Fruit fly (Drosophila melanogaster): ENCODE measurements around the gene Pgd.

The Pgd gene

dm6 chrX:2162130-2162907, 17.4 kb downstream of the Pgd start, which contains the start of the genes Cyp4d1 and CG3630:
TSS of gene Cyp4d1 (minus strand) at chrX:2162180.
TSS of gene CG3630 (plus strand) at chrX:2162196.
- TF ChIP-seq svp (GFP tag), result peak; percentile 96
- TF ChIP-seq Ets96B (tag; optimal IDR thresholded peaks at IDR 0.05), result no peak
- TF ChIP-seq CG3919 (GFP tag; optimal IDR thresholded peaks at IDR 0.05), result no peak
- TF ChIP-seq CG6854 (GFP tag; optimal IDR thresholded peaks at IDR 0.05), result no peak
- TF ChIP-seq Met (GFP tag; optimal IDR thresholded peaks at IDR 0.05), result no peak
- TF ChIP-seq ss (GFP tag; optimal IDR thresholded peaks at IDR 0.05), result no peak

- TF ChIP-seq Hr38 (GFP tag; optimal IDR thresholded peaks at IDR 0.05), result no peak
- TF ChIP-seq CG8632 (GFP tag; optimal IDR thresholded peaks at IDR 0.05), result no peak
- TF ChIP-seq net (GFP tag; optimal IDR thresholded peaks at IDR 0.05), result no peak
- no peak for TF ChIP-seq CG32006 (GFP tag; optimal IDR thresholded peaks at IDR 0.05)
Observed at dm6 chrX:2163358-2163757, 18.4 kb downstream of the Pgd start.

dm6 chrX:2165394-2165793, 20.5 kb downstream of the Pgd start:
- no peak for TF ChIP-seq CG11762 (GFP tag; optimal IDR thresholded peaks at IDR 0.05; ENCODE audit: insufficient read depth)
- TF ChIP-seq CG6276 (GFP tag; optimal IDR thresholded peaks at IDR 0.05), result peak; percentile 28
- TF ChIP-seq dsx (GFP tag; optimal IDR thresholded peaks at IDR 0.05; ENCODE audit: poor library complexity, severe bottlenecking), result no peak
- TF ChIP-seq CG7368 (GFP tag; optimal IDR thresholded peaks at IDR 0.05), result no peak
- peak; percentile 35 for TF ChIP-seq Lpt (GFP tag; optimal IDR thresholded peaks at IDR 0.05)
- TF ChIP-seq CG15336 (GFP tag; IDR thresholded peaks at IDR 0.05), result peak; percentile 72
- peak; percentile 53 for TF ChIP-seq Hr4 (GFP tag; optimal IDR thresholded peaks at IDR 0.05)
- peak; percentile 48 for TF ChIP-seq svp (GFP tag)
- TF ChIP-seq CG6792 (GFP tag; optimal IDR thresholded peaks at IDR 0.05), result no peak
- TF ChIP-seq CG1621 (tag; optimal IDR thresholded peaks at IDR 0.05), result no peak
- peak; percentile 36; the same call in 1 of the 2 replicates for TF ChIP-seq Gug (GFP tag; IDR thresholded peaks at IDR 0.05)
- TF ChIP-seq pdm3 (GFP tag; optimal IDR thresholded peaks at IDR 0.05), result peak; percentile 7
- no peak for TF ChIP-seq OdsH (GFP tag; optimal IDR thresholded peaks at IDR 0.05)
- TF ChIP-seq CG11294 (GFP tag; IDR thresholded peaks at IDR 0.05), result peak; percentile 23; the same call in 1 of the 2 replicates
- peak; percentile 15 for TF ChIP-seq dac (GFP tag; optimal IDR thresholded peaks at IDR 0.05)
- TF ChIP-seq fd59A (GFP tag; optimal IDR thresholded peaks at IDR 0.05), result no peak
- TF ChIP-seq Sox15 (GFP tag; optimal IDR thresholded peaks at IDR 0.05), result no peak
- TF ChIP-seq CG3919 (GFP tag; optimal IDR thresholded peaks at IDR 0.05), result no peak
- no peak for TF ChIP-seq Ets21C (GFP tag; optimal IDR thresholded peaks at IDR 0.05)
- TF ChIP-seq CG31627 (GFP tag; optimal IDR thresholded peaks at IDR 0.05), result no peak
- TF ChIP-seq CG8119 (GFP tag; IDR thresholded peaks at IDR 0.05), result peak; percentile 66
- peak; percentile 62 for TF ChIP-seq CG32006 (GFP tag; optimal IDR thresholded peaks at IDR 0.05)
- TF ChIP-seq eg (GFP tag; IDR thresholded peaks at IDR 0.05), result peak; percentile 81
- TF ChIP-seq CG6163 (GFP tag; IDR thresholded peaks at IDR 0.05), result peak; percentile 55
- peak; percentile 0 for TF ChIP-seq CG4318 (GFP tag; optimal IDR thresholded peaks at IDR 0.05)
- TF ChIP-seq Met (GFP tag; optimal IDR thresholded peaks at IDR 0.05), result no peak
- no peak for TF ChIP-seq CG10631 (GFP tag; optimal IDR thresholded peaks at IDR 0.05)
- no peak for TF ChIP-seq CG6854 (GFP tag; optimal IDR thresholded peaks at IDR 0.05)
- TF ChIP-seq Eip78C (GFP tag), result peak; percentile 14

dm6 chrX:2166129-2166528, 21.2 kb downstream of the Pgd start:
- TF ChIP-seq eg (GFP tag; IDR thresholded peaks at IDR 0.05) (peak; percentile 90), CG9139 (GFP tag; optimal IDR thresholded peaks at IDR 0.05) (no peak), CG15336 (GFP tag; IDR thresholded peaks at IDR 0.05) (peak; percentile 89), acj6 (GFP tag; optimal IDR thresholded peaks at IDR 0.05) (no peak), CG8632 (GFP tag; optimal IDR thresholded peaks at IDR 0.05) (no peak), CG6163 (GFP tag; IDR thresholded peaks at IDR 0.05) (peak; percentile 83), pdm3 (GFP tag; optimal IDR thresholded peaks at IDR 0.05) (peak; percentile 56), fd85E (GFP tag; optimal IDR thresholded peaks at IDR 0.05) (no peak), CG7368 (GFP tag; optimal IDR thresholded peaks at IDR 0.05) (no peak), Smox (GFP tag; optimal IDR thresholded peaks at IDR 0.05) (no peak), lz (GFP tag; optimal IDR thresholded peaks at IDR 0.05) (no peak), svp (GFP tag) (peak; percentile 64), CG11294 (GFP tag; IDR thresholded peaks at IDR 0.05) (peak; percentile 63), Ets96B (tag; optimal IDR thresholded peaks at IDR 0.05) (no peak), CG6808 (GFP tag; optimal IDR thresholded peaks at IDR 0.05) (no peak), fkh (GFP tag; optimal IDR thresholded peaks at IDR 0.05) (no peak), CG3032 (tag; optimal IDR thresholded peaks at IDR 0.05) (no peak), esn (GFP tag; optimal IDR thresholded peaks at IDR 0.05) (no peak), CG11762 (GFP tag; optimal IDR thresholded peaks at IDR 0.05; ENCODE audit: insufficient read depth) (no peak), topi (GFP tag; optimal IDR thresholded peaks at IDR 0.05) (no peak), fd59A (GFP tag; optimal IDR thresholded peaks at IDR 0.05) (no peak), Sox14 (GFP tag; optimal IDR thresholded peaks at IDR 0.05) (peak; percentile 8)
